Worm (Caenorhabditis elegans) whole organism, young adult: ENCODE results near the gene Y7A5A.2.

Experiments
- B0336.3 ChIP-seq: fragments of 200-800 bp; sonication (Bioruptor generic); IDR thresholded peaks from 2 replicates; pipeline ENCODE4 v1.3.6; 2022; ENCODE audit warnings: missing genetic modification characterization, missing compliant biosample characterization
- D2030.7 ChIP-seq: fragments of 200-800 bp; sonication (Bioruptor generic); IDR thresholded peaks from 2 replicates; pipeline ENCODE4 v1.3.6; 2022; ENCODE audit warnings: missing genetic modification reagents, missing genetic modification characterization, missing compliant biosample characterization
- F23B12.7 ChIP-seq: sonication (generic microtip); optimal IDR thresholded peaks from 2 replicates; lab custom pipeline; 2017; ENCODE audit warnings: missing genetic modification characterization, mild to moderate bottlenecking, missing compliant biosample characterization, antibody characterized with exemption, moderate library complexity; ENCODE audit not compliant: insufficient read depth
- F52B5.7 ChIP-seq: sonication (generic microtip); optimal IDR thresholded peaks from 2 replicates; lab custom pipeline; 2016; ENCODE audit warnings: mild to moderate bottlenecking, missing genetic modification characterization, missing compliant biosample characterization
- F55B11.4 ChIP-seq: sonication (generic microtip); optimal IDR thresholded peaks from 2 replicates; lab custom pipeline; 2016; ENCODE audit warnings: missing compliant biosample characterization, missing genetic modification characterization, borderline replicate concordance; ENCODE audit not compliant: insufficient read depth
- F57A8.1 ChIP-seq: fragments of 200-800 bp; sonication (Bioruptor generic); optimal IDR thresholded peaks from 2 replicates; lab custom pipeline; 2018; ENCODE audit warnings: mild to moderate bottlenecking, missing genetic modification characterization, moderate library complexity, missing compliant biosample characterization
- Y53G8AR.9 ChIP-seq: fragments of 200-800 bp; sonication (Bioruptor generic); conservative IDR thresholded peaks from 2 replicates; pipeline ENCODE4 v1.3.6; 2022; ENCODE audit warnings: missing genetic modification reagents, missing genetic modification characterization, missing compliant biosample characterization
- Y67H2A.10 ChIP-seq: fragments of 200-800 bp; sonication (Bioruptor generic); conservative IDR thresholded peaks from 2 replicates; pipeline ENCODE4 v1.3.6; 2022; ENCODE audit warnings: missing genetic modification reagents, missing genetic modification characterization, missing compliant biosample characterization
- bed-2 ChIP-seq: fragments of 200-800 bp; sonication (Bioruptor generic); IDR thresholded peaks from 2 replicates; pipeline ENCODE4 v1.3.6; 2022; ENCODE audit warnings: missing genetic modification reagents, missing genetic modification characterization, missing compliant biosample characterization
- ceh-27 ChIP-seq: fragments of 200-800 bp; sonication (Bioruptor generic); optimal IDR thresholded peaks from 2 replicates; lab custom pipeline; 2018; ENCODE audit warnings: mild to moderate bottlenecking, missing genetic modification characterization, moderate library complexity, missing compliant biosample characterization
- ceh-40 ChIP-seq: fragments of 200-800 bp; sonication (Bioruptor generic); IDR thresholded peaks from 2 replicates; pipeline ENCODE4 v1.3.6; 2022; ENCODE audit warnings: missing genetic modification characterization, missing compliant biosample characterization
- ceh-58 ChIP-seq: fragments of 200-800 bp; sonication (Bioruptor generic); IDR thresholded peaks from 2 replicates; pipeline ENCODE4 v1.3.6; 2022; ENCODE audit warnings: missing genetic modification characterization, missing compliant biosample characterization
- die-1 ChIP-seq: sonication (generic microtip); optimal IDR thresholded peaks from 2 replicates; lab custom pipeline; 2016; ENCODE audit warnings: missing genotype, mild to moderate bottlenecking, missing genetic modification characterization, missing compliant biosample characterization
- dpl-1 ChIP-seq: fragments of 150-350 bp; optimal IDR thresholded peaks from 2 replicates; lab custom pipeline; 2014; ENCODE audit warnings: missing biosample characterization, missing genetic modification reagents, missing genetic modification characterization
- egl-18 ChIP-seq: fragments of 200-800 bp; sonication (Bioruptor generic); IDR thresholded peaks from 2 replicates; pipeline ENCODE4 v1.3.6; 2022; ENCODE audit warnings: missing genetic modification reagents, missing genetic modification characterization, missing compliant biosample characterization
- ets-4 ChIP-seq: fragments of 200-800 bp; sonication (Bioruptor generic); optimal IDR thresholded peaks from 2 replicates; lab custom pipeline; 2018; ENCODE audit warnings: mild to moderate bottlenecking, missing genetic modification characterization, missing compliant biosample characterization
- gei-17 ChIP-seq: fragments of 200-800 bp; sonication (Bioruptor generic); optimal IDR thresholded peaks from 2 replicates; lab custom pipeline; 2018; ENCODE audit warnings: mild to moderate bottlenecking, missing genetic modification characterization, missing compliant biosample characterization
- him-1 ChIP-seq: sonication (generic microtip); optimal IDR thresholded peaks from 2 replicates; lab custom pipeline; 2016; ENCODE audit warnings: missing genotype, missing genetic modification reagents, missing genetic modification characterization, missing compliant biosample characterization
- hmg-20 ChIP-seq: fragments of 200-800 bp; sonication (Bioruptor generic); IDR thresholded peaks from 2 replicates; pipeline ENCODE4 v1.3.6; 2022; ENCODE audit warnings: missing genetic modification reagents, missing genetic modification characterization, missing compliant biosample characterization
- hrde-1 ChIP-seq: sonication (generic microtip); optimal IDR thresholded peaks from 2 replicates; lab custom pipeline; 2016; ENCODE audit warnings: missing genetic modification characterization, mild to moderate bottlenecking, missing compliant biosample characterization, moderate library complexity, missing genotype, missing genetic modification reagents, borderline replicate concordance
- lin-35 ChIP-seq, 3 experiments: fragments of 150-350 bp in 2 of 3; sonication (generic microtip) in 1 of 3; optimal IDR thresholded peaks; 2 replicates each; lab custom pipeline; 2014 to 2018; ENCODE audit warnings: missing biosample characterization in 3 of 3, missing genetic modification characterization in 3 of 3, missing genetic modification reagents in 3 of 3
- lsl-1 ChIP-seq: fragments of 200-800 bp; sonication (Bioruptor generic); optimal IDR thresholded peaks from 2 replicates; lab custom pipeline; 2018; ENCODE audit warnings: mild to moderate bottlenecking, missing genetic modification characterization, moderate library complexity, missing compliant biosample characterization
- lsy-27 ChIP-seq: sonication (generic microtip); optimal IDR thresholded peaks from 2 replicates; lab custom pipeline; 2017; ENCODE audit warnings: missing genetic modification characterization, mild to moderate bottlenecking, missing compliant biosample characterization, antibody characterized with exemption, missing genotype, borderline replicate concordance; ENCODE audit not compliant: insufficient read depth
- madf-3 ChIP-seq: fragments of 200-800 bp; sonication (Bioruptor generic); IDR thresholded peaks from 2 replicates; pipeline ENCODE4 v1.3.6; 2022; ENCODE audit warnings: missing genetic modification reagents, missing genetic modification characterization, missing compliant biosample characterization
- mxl-1 ChIP-seq: sonication (generic microtip); optimal IDR thresholded peaks from 2 replicates; lab custom pipeline; 2016; ENCODE audit warnings: missing genetic modification characterization, missing compliant biosample characterization
- nfya-1 ChIP-seq: sonication (generic microtip); optimal IDR thresholded peaks from 2 replicates; lab custom pipeline; 2017; ENCODE audit warnings: antibody characterized with exemption, missing compliant biosample characterization, missing genetic modification characterization, borderline replicate concordance; ENCODE audit not compliant: insufficient read depth
- nhr-120 ChIP-seq: fragments of 200-800 bp; sonication (Bioruptor generic); IDR thresholded peaks from 2 replicates; pipeline ENCODE4 v1.3.6; 2022; ENCODE audit warnings: missing genetic modification characterization, missing compliant biosample characterization
- nhr-80 ChIP-seq: sonication (generic microtip); optimal IDR thresholded peaks from 2 replicates; lab custom pipeline; 2016; ENCODE audit warnings: missing genetic modification characterization, missing compliant biosample characterization
- nhr-90 ChIP-seq: sonication (generic microtip); optimal IDR thresholded peaks from 2 replicates; lab custom pipeline; 2016; ENCODE audit warnings: missing genotype, mild to moderate bottlenecking, missing genetic modification characterization, missing compliant biosample characterization
- pbrm-1 ChIP-seq: fragments of 200-800 bp; sonication (Bioruptor generic); IDR thresholded peaks from 2 replicates; pipeline ENCODE4 v1.3.6; 2022; ENCODE audit warnings: missing genetic modification reagents, missing genetic modification characterization, missing compliant biosample characterization
- rec-8 ChIP-seq, 2 experiments: sonication (generic microtip); optimal IDR thresholded peaks; 2 replicates each; lab custom pipeline; 2016; ENCODE audit warnings: mild to moderate bottlenecking in 2 of 2, missing genetic modification characterization in 2 of 2, missing genetic modification reagents in 2 of 2, missing genotype in 2 of 2, missing biosample characterization in 1 of 2, missing compliant biosample characterization in 1 of 2, moderate library complexity in 1 of 2
- repo-1 ChIP-seq: sonication (generic microtip); optimal IDR thresholded peaks from 2 replicates; lab custom pipeline; 2017; ENCODE audit warnings: mild to moderate bottlenecking, missing genetic modification characterization, missing compliant biosample characterization
- rpc-1 ChIP-seq, 2 experiments: fragments of 150-350 bp in 1 of 2; sonication (generic microtip) in 1 of 2; optimal IDR thresholded peaks; 2 replicates each; lab custom pipeline; 2014 to 2018; ENCODE audit warnings: missing biosample characterization in 1 of 2, missing genetic modification characterization in 1 of 2, missing genetic modification reagents in 1 of 2, missing genotype in 1 of 2
- snpc-4 ChIP-seq, 5 experiments: fragments of 150-350 bp in 1 of 5; sonication (generic microtip) in 4 of 5; optimal IDR thresholded peaks; 2 replicates each; lab custom pipeline; 2014 to 2018; ENCODE audit warnings: missing genetic modification characterization in 5 of 5, missing biosample characterization in 3 of 5, antibody characterized with exemption in 2 of 5, mild to moderate bottlenecking in 2 of 5, missing compliant biosample characterization in 2 of 5, missing genotype in 2 of 5, moderate library complexity in 2 of 5, missing genetic modification reagents in 1 of 5
- somi-1 ChIP-seq: fragments of 200-800 bp; sonication (Bioruptor generic); optimal IDR thresholded peaks from 2 replicates; lab custom pipeline; 2018; ENCODE audit warnings: mild to moderate bottlenecking, missing genetic modification characterization, missing compliant biosample characterization
- zfh-2 ChIP-seq: fragments of 200-800 bp; sonication (Bioruptor generic); conservative IDR thresholded peaks from 2 replicates; pipeline ENCODE4 v1.3.6; 2022; ENCODE audit warnings: missing genetic modification reagents, missing genetic modification characterization, missing compliant biosample characterization
- zim-3 ChIP-seq: sonication (generic microtip); optimal IDR thresholded peaks from 2 replicates; lab custom pipeline; 2017; ENCODE audit warnings: mild to moderate bottlenecking, missing genetic modification characterization, moderate library complexity, missing compliant biosample characterization
- ztf-26 ChIP-seq: sonication (generic microtip); optimal IDR thresholded peaks from 2 replicates; lab custom pipeline; 2017; ENCODE audit warnings: missing genetic modification characterization, missing compliant biosample characterization
- ztf-3 ChIP-seq: fragments of 200-800 bp; sonication (Bioruptor generic); optimal IDR thresholded peaks from 2 replicates; lab custom pipeline; 2018; ENCODE audit warnings: mild to moderate bottlenecking, missing genetic modification characterization, missing compliant biosample characterization
- ztf-6 ChIP-seq: fragments of 200-800 bp; sonication (Bioruptor generic); IDR thresholded peaks from 2 replicates; pipeline ENCODE4 v1.3.6; 2022; ENCODE audit warnings: missing genetic modification reagents, missing genetic modification characterization, missing compliant biosample characterization

Y7A5A.2 gene

DNA sequence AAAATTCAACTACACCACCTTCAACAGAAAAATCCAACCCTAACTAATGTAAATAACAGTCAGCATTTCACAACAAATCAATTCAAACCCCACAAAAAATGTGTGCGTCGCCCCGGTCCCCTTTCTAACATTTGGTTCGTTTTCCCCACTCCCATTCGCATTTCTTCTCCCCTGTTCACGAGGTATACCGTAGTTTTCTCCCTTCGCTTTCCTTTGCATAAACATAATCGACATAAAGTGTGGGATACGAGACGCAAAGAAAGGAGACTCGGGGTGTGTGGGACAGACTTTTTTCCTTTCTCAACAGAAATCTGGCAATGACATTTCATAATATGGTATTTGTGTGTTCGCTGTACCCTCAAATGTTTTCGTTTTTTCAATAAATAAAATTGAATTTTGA is 38.8 kb upstream of the Y7A5A.2 start:
- TF ChIP-seq mxl-1 (tag; lab: Kevin White, UChicago) = no peak
- TF ChIP-seq madf-3 (GFP tag; lab: Robert Waterston, UW) = no peak
- no peak for TF ChIP-seq die-1
- TF ChIP-seq Y67H2A.10 (GFP tag; lab: Robert Waterston, UW) = no peak
- TF ChIP-seq hrde-1 = no peak
- no peak for TF ChIP-seq bed-2 (GFP tag; lab: Robert Waterston, UW)
- no peak for TF ChIP-seq F55B11.4 (tag; lab: Kevin White, UChicago)

DNA sequence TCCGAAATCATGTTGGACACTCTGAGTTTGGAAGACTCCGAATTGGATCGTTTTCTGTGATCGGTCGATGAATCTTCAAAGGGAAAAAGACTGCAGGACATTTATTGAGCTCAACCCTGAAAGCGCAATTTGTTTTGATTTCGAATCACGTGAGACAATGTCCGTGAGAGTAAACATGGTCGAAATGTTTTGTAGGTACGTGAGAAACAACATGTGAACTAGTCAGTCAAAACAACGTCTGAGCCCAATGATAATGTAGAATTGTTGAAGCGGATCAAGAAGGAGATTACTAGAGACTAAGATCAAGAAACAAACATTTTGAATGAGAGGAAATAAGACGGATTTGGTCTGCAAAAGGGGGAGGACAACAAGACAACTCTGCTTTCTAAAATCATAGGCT is 31.5 kb upstream of the Y7A5A.2 start, which contains the start of gene Y7A5A.7:
Gene Y7A5A.7 (minus strand): TSS at position 101 of the 400 bp plus-strand sequence.
- TF ChIP-seq Y53G8AR.9 (GFP tag; lab: Robert Waterston, UW) = no peak
- no peak for TF ChIP-seq nhr-90 (tag; lab: Kevin White, UChicago)
- TF ChIP-seq ztf-3 = no peak
- no peak for TF ChIP-seq hmg-20
- no peak for TF ChIP-seq ceh-27
- TF ChIP-seq repo-1 (tag; lab: Kevin White, UChicago) = no peak
- no peak for TF ChIP-seq rec-8 (tag; optimal IDR thresholded peaks at IDR 0.05; lab: Kevin White, UChicago)
- no peak for TF ChIP-seq F23B12.7 (tag; lab: Kevin White, UChicago)
- TF ChIP-seq, all 124 proteins: peak for 0

DNA sequence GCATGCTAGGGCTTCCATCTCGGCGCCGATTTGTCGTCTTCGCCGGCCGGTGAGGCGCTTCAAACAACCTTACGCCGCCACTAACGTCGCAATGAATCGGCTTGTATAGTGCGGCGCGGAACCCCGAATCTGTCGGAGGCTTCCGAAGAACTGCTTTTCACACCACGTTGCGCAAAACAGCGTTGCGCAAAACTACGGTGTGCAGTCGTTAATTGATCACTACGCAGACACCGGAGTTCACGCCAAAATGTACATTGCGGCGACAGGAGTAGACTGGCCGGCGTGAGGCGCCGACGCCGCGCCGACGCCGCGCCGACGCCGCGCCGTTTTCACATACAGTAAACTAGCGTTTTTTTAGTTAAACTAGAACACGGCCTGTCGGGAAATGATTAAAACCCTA is 29.3 kb upstream of the Y7A5A.2 start:
- TF ChIP-seq snpc-4 (GFP tag; optimal IDR thresholded peaks at IDR 0.05; lab: Kevin White, UChicago) (no peak), snpc-4 (tag; optimal IDR thresholded peaks at IDR 0.05; lab: Kevin White, UChicago) (peak in 2 of 4 experiments; percentile 20 to 41), ztf-6 (GFP tag; lab: Robert Waterston, UW) (no peak), zfh-2 (GFP tag; lab: Robert Waterston, UW) (peak; percentile 64; the same call in 1 of the 2 replicates), F57A8.1 (GFP tag; lab: Kevin White, UChicago) (no peak), gei-17 (GFP tag; lab: Kevin White, UChicago) (no peak)

ce11 chrX:15799595-15799994 is 27.1 kb upstream of the Y7A5A.2 start, which contains the start of gene Y7A5A.6:
Gene Y7A5A.6, minus strand, starts transcription at chrX:15799695.
- TF ChIP-seq nfya-1 (tag; lab: Kevin White, UChicago) (no peak), nhr-80 (tag; lab: Kevin White, UChicago) (peak; percentile 19)

ce11 chrX:15796633-15797032 is 24.1 kb upstream of the Y7A5A.2 start:
- TF ChIP-seq lsy-27 (tag; lab: Kevin White, UChicago) (no peak), B0336.3 (GFP tag; lab: Robert Waterston, UW) (no peak), lin-35 (GFP tag; optimal IDR thresholded peaks at IDR 0.05; lab: Kevin White, UChicago) (no peak), dpl-1 (no peak), nhr-120 (GFP tag; lab: Robert Waterston, UW) (no peak), ets-4 (GFP tag; lab: Kevin White, UChicago) (no peak), D2030.7 (GFP tag; lab: Robert Waterston, UW) (peak; percentile 49; the same call in 1 of the 2 replicates), F23B12.7 (tag; lab: Kevin White, UChicago) (no peak), gei-17 (GFP tag; lab: Kevin White, UChicago) (no peak), ceh-40 (GFP tag; lab: Robert Waterston, UW) (no peak), him-1 (peak; percentile 4), F57A8.1 (GFP tag; lab: Kevin White, UChicago) (no peak), somi-1 (GFP tag; lab: Kevin White, UChicago) (no peak), ceh-58 (no peak), pbrm-1 (peak; percentile 40; the same call in 1 of the 2 replicates), F52B5.7 (tag; lab: Kevin White, UChicago) (no peak), egl-18 (GFP tag; lab: Robert Waterston, UW) (no peak), ztf-26 (tag; lab: Kevin White, UChicago) (peak; percentile 78), madf-3 (GFP tag; lab: Robert Waterston, UW) (no peak), rpc-1 (optimal IDR thresholded peaks at IDR 0.05; lab: Kevin White, UChicago) (peak; percentile 61), rpc-1 (tag; optimal IDR thresholded peaks at IDR 0.05; lab: Kevin White, UChicago) (peak; percentile 74), zim-3 (tag; lab: Kevin White, UChicago) (no peak), lsl-1 (GFP tag; lab: Kevin White, UChicago) (no peak)
